Worm (Caenorhabditis elegans) whole organism, early embryonic: ENCODE results near the gene ZK185.3.

Source experiments
- B0310.2 ChIP-seq: sonication (generic microtip); optimal IDR thresholded peaks from 2 replicates; lab custom pipeline; 2016; ENCODE audit warnings: mild to moderate bottlenecking, missing genetic modification characterization, missing compliant biosample characterization
- F13C5.2 ChIP-seq: sonication (generic microtip); optimal IDR thresholded peaks from 2 replicates; lab custom pipeline; 2017; ENCODE audit warnings: mild to moderate bottlenecking, missing genetic modification characterization, inconsistent platforms, missing compliant biosample characterization
- aly-1 ChIP-seq: sonication (generic microtip); optimal IDR thresholded peaks from 2 replicates; lab custom pipeline; 2016; ENCODE audit warnings: missing genetic modification characterization, missing compliant biosample characterization
- ama-1 ChIP-seq: fragments of 150-350 bp; optimal IDR thresholded peaks from 2 replicates; lab custom pipeline; 2014
- ceh-36 ChIP-seq: sonication (generic microtip); optimal IDR thresholded peaks from 2 replicates; lab custom pipeline; 2016; ENCODE audit warnings: missing genetic modification characterization, inconsistent platforms, missing compliant biosample characterization
- ets-7 ChIP-seq: sonication (generic microtip); optimal IDR thresholded peaks from 2 replicates; lab custom pipeline; 2016; ENCODE audit warnings: missing genotype, missing genetic modification characterization, missing compliant biosample characterization
- flt-1 ChIP-seq: fragments of 200-800 bp; sonication (Bioruptor generic); IDR thresholded peaks from 2 replicates; pipeline ENCODE4 v1.3.6; 2022; ENCODE audit warnings: missing genetic modification characterization, missing compliant biosample characterization
- hmbx-1 ChIP-seq: sonication (generic microtip); optimal IDR thresholded peaks from 2 replicates; lab custom pipeline; 2016; ENCODE audit warnings: mild to moderate bottlenecking, missing genetic modification characterization, missing compliant biosample characterization
- hmg-4 ChIP-seq: fragments of 200-800 bp; sonication (Bioruptor generic); optimal IDR thresholded peaks from 2 replicates; lab custom pipeline; 2018; ENCODE audit warnings: mild to moderate bottlenecking, missing genetic modification characterization, missing compliant biosample characterization
- pes-1 ChIP-seq: fragments of 200-800 bp; sonication (Bioruptor generic); IDR thresholded peaks from 2 replicates; pipeline ENCODE4 v1.3.6; 2022; ENCODE audit warnings: missing genetic modification reagents, missing genetic modification characterization, missing compliant biosample characterization
- scrt-1 ChIP-seq: fragments of 200-800 bp; sonication (Bioruptor generic); IDR thresholded peaks from 2 replicates; pipeline ENCODE4 v1.3.6; 2022; ENCODE audit warnings: missing genetic modification characterization, missing compliant biosample characterization
- sea-1 ChIP-seq: fragments of 200-800 bp; sonication (Bioruptor generic); conservative IDR thresholded peaks from 2 replicates; pipeline ENCODE4 v1.3.6; 2022; ENCODE audit warnings: missing genetic modification characterization, missing compliant biosample characterization
- tbx-11 ChIP-seq: fragments of 200-800 bp; sonication (Bioruptor generic); IDR thresholded peaks from 2 replicates; pipeline ENCODE4 v1.3.6; 2022; ENCODE audit warnings: missing genetic modification characterization, missing compliant biosample characterization
- tbx-37 ChIP-seq: fragments of 200-800 bp; sonication (Bioruptor generic); conservative IDR thresholded peaks from 2 replicates; pipeline ENCODE4 v1.3.6; 2022; ENCODE audit warnings: missing genetic modification reagents, missing genetic modification characterization, missing compliant biosample characterization

DNA sequence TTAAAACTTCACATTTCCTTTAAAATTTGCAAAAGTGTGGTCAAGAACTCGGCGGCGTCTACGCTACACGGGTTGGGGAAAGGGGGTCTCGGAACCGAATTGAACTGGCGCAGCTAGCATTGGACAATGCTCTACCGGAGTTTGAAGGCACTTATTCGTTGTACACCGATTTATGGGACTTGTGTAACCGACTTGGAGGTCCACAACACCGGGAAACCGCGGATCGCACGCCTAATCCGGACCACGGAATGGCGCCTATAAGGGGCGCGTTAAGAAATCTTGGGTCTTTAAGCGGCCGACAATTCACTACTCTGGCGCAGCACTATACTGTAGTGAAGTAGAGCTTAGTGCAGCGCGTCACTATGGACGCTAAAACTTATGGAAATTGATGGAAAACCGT is 8.4 kb upstream of the ZK185.3 start:
- TF ChIP-seq hmbx-1 (tag; lab: Kevin White, UChicago) = no peak
- TF ChIP-seq flt-1 (GFP tag; lab: Robert Waterston, UW) = no peak
- no peak for TF ChIP-seq B0310.2 (tag; lab: Kevin White, UChicago)
- no peak for TF ChIP-seq F13C5.2 (tag; lab: Kevin White, UChicago)
- TF ChIP-seq hmg-4 = no peak
- no peak for TF ChIP-seq ama-1
- no peak for TF ChIP-seq ets-7 (tag; lab: Kevin White, UChicago)
- TF ChIP-seq tbx-11 (GFP tag; lab: Robert Waterston, UW) = no peak
- no peak for TF ChIP-seq tbx-37 (GFP tag; lab: Robert Waterston, UW)
- no peak for TF ChIP-seq sea-1
- TF ChIP-seq scrt-1 (GFP tag; lab: Robert Waterston, UW) = no peak
- TF ChIP-seq aly-1 (tag; lab: Kevin White, UChicago) = no peak
- no peak for TF ChIP-seq ceh-36 (tag; lab: Kevin White, UChicago)
- no peak for TF ChIP-seq pes-1 (GFP tag; lab: Robert Waterston, UW)
